Worm (Caenorhabditis elegans): Measurements from ENCODE around the gene dyf-13.

ce11 chrII:7182630-7183029 lies 11.5 kb upstream of the dyf-13 start:
- TF ChIP-seq unc-62 (GFP tag; optimal IDR thresholded peaks at IDR 0.05) (no peak), mdl-1 (tag; optimal IDR thresholded peaks at IDR 0.05) (no peak), unc-86 (tag; optimal IDR thresholded peaks at IDR 0.05) (no peak), rnt-1 (tag; optimal IDR thresholded peaks at IDR 0.05) (no peak), jun-1 (tag; optimal IDR thresholded peaks at IDR 0.05) (no peak), aly-2 (tag; optimal IDR thresholded peaks at IDR 0.05) (no peak), unc-30 (tag; optimal IDR thresholded peaks at IDR 0.05) (no peak), C16A3.4 (tag; optimal IDR thresholded peaks at IDR 0.05) (no peak)

Measured in whole organism, L1 larva.